Fruit fly (Drosophila melanogaster) whole organism, adult: ENCODE measurements around the gene sgl.

ENCODE experiments used
- CG11617 ChIP-seq: fragments of 200-800 bp; sonication (Bioruptor generic); optimal IDR thresholded peaks from 2 replicates; lab custom pipeline; 2017; ENCODE audit warnings: mild to moderate bottlenecking, missing biosample characterization, missing genetic modification reagents, missing genetic modification characterization
- CG12768 ChIP-seq: fragments of 200-800 bp; sonication (Bioruptor generic); optimal IDR thresholded peaks from 2 replicates; lab custom pipeline; 2017; ENCODE audit warnings: missing biosample characterization, missing genetic modification characterization, mild to moderate bottlenecking, moderate library complexity, missing genetic modification reagents
- CG14711 ChIP-seq: fragments of 200-800 bp; sonication (Bioruptor generic); optimal IDR thresholded peaks from 2 replicates; lab custom pipeline; 2018; ENCODE audit warnings: missing biosample characterization, mild to moderate bottlenecking, missing genetic modification characterization, moderate library complexity
- CG1620 ChIP-seq: fragments of 200-800 bp; sonication (Bioruptor generic); optimal IDR thresholded peaks from 2 replicates; lab custom pipeline; 2016; ENCODE audit warnings: missing biosample characterization, missing genetic modification characterization
- CG33017 ChIP-seq: fragments of 200-800 bp; sonication (Bioruptor generic); optimal IDR thresholded peaks from 2 replicates; lab custom pipeline; 2018; ENCODE audit warnings: missing biosample characterization, mild to moderate bottlenecking, missing genetic modification characterization, moderate library complexity
- CG5204 ChIP-seq: fragments of 200-800 bp; sonication (Bioruptor generic); optimal IDR thresholded peaks from 2 replicates; lab custom pipeline; 2016; ENCODE audit warnings: missing biosample characterization, missing genetic modification characterization
- CG7045 ChIP-seq: fragments of 200-800 bp; sonication (Bioruptor generic); optimal IDR thresholded peaks from 2 replicates; lab custom pipeline; 2017; ENCODE audit warnings: missing biosample characterization, mild to moderate bottlenecking, missing genetic modification characterization
- CG7101 ChIP-seq: fragments of 200-800 bp; sonication (Bioruptor generic); optimal IDR thresholded peaks from 2 replicates; lab custom pipeline; 2018; ENCODE audit warnings: missing biosample characterization, mild to moderate bottlenecking, missing genetic modification characterization, moderate library complexity
- Clk ChIP-seq: fragments of 200-800 bp; sonication (Bioruptor generic); optimal IDR thresholded peaks from 2 replicates; lab custom pipeline; 2017; ENCODE audit warnings: missing biosample characterization, missing genetic modification characterization
- Crg-1 ChIP-seq: fragments of 200-800 bp; sonication (Bioruptor generic); optimal IDR thresholded peaks from 2 replicates; lab custom pipeline; 2016; ENCODE audit warnings: missing biosample characterization, missing genetic modification characterization
- Hr96 ChIP-seq: fragments of 200-800 bp; sonication (Bioruptor generic); optimal IDR thresholded peaks from 2 replicates; lab custom pipeline; 2016; ENCODE audit warnings: missing biosample characterization, missing genetic modification characterization
- Mnt ChIP-seq: fragments of 200-800 bp; sonication (Bioruptor generic); optimal IDR thresholded peaks from 2 replicates; lab custom pipeline; 2016; ENCODE audit warnings: missing biosample characterization, mild to moderate bottlenecking, missing genetic modification characterization
- bab1 ChIP-seq: fragments of 200-800 bp; sonication (Bioruptor generic); optimal IDR thresholded peaks from 3 replicates; lab custom pipeline; 2019; ENCODE audit warnings: missing biosample characterization, mild to moderate bottlenecking, missing genetic modification characterization, moderate library complexity
- cic ChIP-seq: fragments of 200-800 bp; sonication (Bioruptor generic); optimal IDR thresholded peaks from 2 replicates; lab custom pipeline; 2017; ENCODE audit warnings: missing biosample characterization, mild to moderate bottlenecking, missing genetic modification characterization, moderate library complexity
- cnc ChIP-seq, 2 experiments: fragments of >200 bp; optimal IDR thresholded peaks; 2 replicates each; lab custom pipeline; 2017
- kay ChIP-seq: fragments of 200-800 bp; sonication (Bioruptor generic); peaks from one replicate; lab custom pipeline; 2016; ENCODE audit warnings: missing biosample characterization, missing genetic modification characterization, borderline replicate concordance
- ovo ChIP-seq: fragments of 200-800 bp; sonication (Bioruptor generic); optimal IDR thresholded peaks from 2 replicates; lab custom pipeline; 2016; ENCODE audit warnings: missing biosample characterization, missing genetic modification characterization
- pad ChIP-seq: fragments of 200-800 bp; sonication (Bioruptor generic); optimal IDR thresholded peaks from 3 replicates; lab custom pipeline; 2017; ENCODE audit warnings: missing biosample characterization, missing genetic modification characterization, mild to moderate bottlenecking, moderate library complexity, missing genetic modification reagents
- tj ChIP-seq: fragments of 200-800 bp; sonication (Bioruptor generic); optimal IDR thresholded peaks from 3 replicates; lab custom pipeline; 2017; ENCODE audit warnings: missing biosample characterization, mild to moderate bottlenecking, missing genetic modification characterization, moderate library complexity
- toe ChIP-seq: fragments of 200-800 bp; sonication (Bioruptor generic); optimal IDR thresholded peaks from 2 replicates; lab custom pipeline; 2016; ENCODE audit warnings: missing biosample characterization, missing genetic modification characterization

Gene sgl

dm6 chr3L:6996907-6997306, 32.3 kb upstream of the sgl start:
- no peak for TF ChIP-seq CG14711 (tag; lab: Kevin White, UChicago)
- no peak for TF ChIP-seq CG7045 (GFP tag; lab: Kevin White, UChicago)
- TF ChIP-seq kay (GFP tag; lab: Kevin White, UChicago): peak; percentile 0

- TF ChIP-seq cic (GFP tag; lab: Kevin White, UChicago) (no peak), Crg-1 (GFP tag; lab: Kevin White, UChicago) (no peak), Hr96 (GFP tag; lab: Kevin White, UChicago) (no peak), kay (GFP tag; lab: Kevin White, UChicago) (no peak), Clk (GFP tag; lab: Kevin White, UChicago) (no peak), CG14711 (tag; lab: Kevin White, UChicago) (no peak), CG7045 (GFP tag; lab: Kevin White, UChicago) (no peak), cnc (optimal IDR thresholded peaks at IDR 0.05; lab: Kevin White, UChicago) (no peak), CG1620 (GFP tag; lab: Kevin White, UChicago) (no peak), Mnt (GFP tag; lab: Kevin White, UChicago) (no peak), pad (GFP tag; lab: Kevin White, UChicago) (no peak), CG11617 (GFP tag; lab: Kevin White, UChicago) (no peak), CG33017 (no peak), bab1 (GFP tag; lab: Kevin White, UChicago) (no peak)
Observed at dm6 chr3L:6995364-6995749, 30.8 kb upstream of the sgl start.

dm6 chr3L:6993350-6993749, 28.8 kb upstream of the sgl start:
- TF ChIP-seq Mnt (GFP tag; lab: Kevin White, UChicago): no peak

- TF ChIP-seq cnc (optimal IDR thresholded peaks at IDR 0.05; lab: Kevin White, UChicago) (no peak), CG1620 (GFP tag; lab: Kevin White, UChicago) (no peak), CG11617 (GFP tag; lab: Kevin White, UChicago) (no peak), ovo (GFP tag; lab: Kevin White, UChicago) (no peak), CG7045 (GFP tag; lab: Kevin White, UChicago) (no peak), CG12768 (GFP tag; lab: Kevin White, UChicago) (no peak), pad (GFP tag; lab: Kevin White, UChicago) (no peak), Crg-1 (GFP tag; lab: Kevin White, UChicago) (no peak), toe (GFP tag; lab: Kevin White, UChicago) (no peak)
Observed at dm6 chr3L:6990288-6990687, 25.7 kb upstream of the sgl start, which contains the start of gene bin. Gene bin, plus strand, starts transcription at chr3L:6990622.

- peak; percentile 26 for TF ChIP-seq CG7045 (GFP tag; lab: Kevin White, UChicago)
- peak; percentile 14 for TF ChIP-seq CG7101
- no peak for TF ChIP-seq Hr96 (GFP tag; lab: Kevin White, UChicago)
- peak; percentile 18 for TF ChIP-seq pad (GFP tag; lab: Kevin White, UChicago)
- TF ChIP-seq Clk (GFP tag; lab: Kevin White, UChicago): no peak
- TF ChIP-seq bab1 (GFP tag; lab: Kevin White, UChicago): peak; percentile 17
- no peak for TF ChIP-seq Crg-1 (GFP tag; lab: Kevin White, UChicago)
Observed at dm6 chr3L:6988942-6989569, 24.5 kb upstream of the sgl start.

dm6 chr3L:6984486-6984885, 19.9 kb upstream of the sgl start, which contains the start of the genes CG32388 and CG43439:
Gene CG32388, minus strand, starts transcription at chr3L:6984586.
Gene CG43439, minus strand, starts transcription at chr3L:6984586.
- TF ChIP-seq cnc (optimal IDR thresholded peaks at IDR 0.05; lab: Kevin White, UChicago) (no peak), kay (GFP tag; lab: Kevin White, UChicago) (no peak), tj (peak; percentile 39), CG1620 (GFP tag; lab: Kevin White, UChicago) (no peak)

dm6 chr3L:6981823-6982222, 17.3 kb upstream of the sgl start:
- TF ChIP-seq toe (GFP tag; lab: Kevin White, UChicago): no peak
- no peak for TF ChIP-seq Mnt (GFP tag; lab: Kevin White, UChicago)
- TF ChIP-seq cnc (optimal IDR thresholded peaks at IDR 0.05; lab: Kevin White, UChicago): no peak
- TF ChIP-seq CG7045 (GFP tag; lab: Kevin White, UChicago): no peak
- TF ChIP-seq ovo (GFP tag; lab: Kevin White, UChicago): no peak
- TF ChIP-seq CG5204 (GFP tag; lab: Kevin White, UChicago): no peak
- TF ChIP-seq CG14711 (tag; lab: Kevin White, UChicago): no peak
- no peak for TF ChIP-seq Crg-1 (GFP tag; lab: Kevin White, UChicago)
- TF ChIP-seq bab1 (GFP tag; lab: Kevin White, UChicago): no peak
- no peak for TF ChIP-seq tj
